Worm (Caenorhabditis elegans): ENCODE measurements around the gene Y43F8B.2.
A peak's percentile ranks its signal among the peaks of the same experiment; 100 is the strongest.

Gene Y43F8B.2

DNA sequence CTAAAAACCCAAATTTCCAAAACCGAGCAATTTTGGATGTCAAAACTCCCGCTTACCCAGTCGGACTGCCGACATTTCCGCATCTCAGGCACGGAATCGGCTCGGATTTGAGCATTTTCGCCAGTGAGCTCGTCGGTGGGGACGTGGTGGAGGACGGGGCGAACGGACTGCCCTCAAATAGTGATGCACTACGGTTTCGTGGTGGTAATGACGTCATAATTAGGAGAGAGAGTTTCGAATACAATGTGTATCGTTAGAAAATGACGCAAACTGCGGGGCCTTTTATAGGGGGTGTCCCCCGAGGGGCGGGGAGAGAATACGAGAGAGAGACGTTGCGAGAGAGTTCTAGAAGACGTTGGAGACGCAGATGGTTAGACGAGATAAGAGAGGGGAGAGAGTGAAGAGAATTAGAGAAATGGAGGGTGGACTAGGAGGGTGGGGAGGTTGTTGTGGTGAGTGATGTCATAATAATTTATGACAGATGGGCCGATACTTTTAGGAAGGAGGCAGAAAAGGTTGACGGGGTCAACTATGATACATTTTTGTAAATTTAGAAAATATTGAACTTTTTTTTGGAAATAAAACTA lies 10.3 kb downstream of the Y43F8B.2 start (continued):
- no peak for TF ChIP-seq zip-11 (GFP tag; IDR thresholded peaks at IDR 0.05)
- peak; percentile 53 for TF ChIP-seq zfp-2 (tag; optimal IDR thresholded peaks at IDR 0.05)
- TF ChIP-seq F49E8.2 (tag; optimal IDR thresholded peaks at IDR 0.05; ENCODE audit: borderline replicate concordance) = no peak
- TF ChIP-seq daf-12 (tag; optimal IDR thresholded peaks at IDR 0.05) = no peak
- 0 out of 2 replicates have a peak, but pooled peaks have one; percentile 30 for TF ChIP-seq dmd-8 (GFP tag; IDR thresholded peaks at IDR 0.05)

DNA sequence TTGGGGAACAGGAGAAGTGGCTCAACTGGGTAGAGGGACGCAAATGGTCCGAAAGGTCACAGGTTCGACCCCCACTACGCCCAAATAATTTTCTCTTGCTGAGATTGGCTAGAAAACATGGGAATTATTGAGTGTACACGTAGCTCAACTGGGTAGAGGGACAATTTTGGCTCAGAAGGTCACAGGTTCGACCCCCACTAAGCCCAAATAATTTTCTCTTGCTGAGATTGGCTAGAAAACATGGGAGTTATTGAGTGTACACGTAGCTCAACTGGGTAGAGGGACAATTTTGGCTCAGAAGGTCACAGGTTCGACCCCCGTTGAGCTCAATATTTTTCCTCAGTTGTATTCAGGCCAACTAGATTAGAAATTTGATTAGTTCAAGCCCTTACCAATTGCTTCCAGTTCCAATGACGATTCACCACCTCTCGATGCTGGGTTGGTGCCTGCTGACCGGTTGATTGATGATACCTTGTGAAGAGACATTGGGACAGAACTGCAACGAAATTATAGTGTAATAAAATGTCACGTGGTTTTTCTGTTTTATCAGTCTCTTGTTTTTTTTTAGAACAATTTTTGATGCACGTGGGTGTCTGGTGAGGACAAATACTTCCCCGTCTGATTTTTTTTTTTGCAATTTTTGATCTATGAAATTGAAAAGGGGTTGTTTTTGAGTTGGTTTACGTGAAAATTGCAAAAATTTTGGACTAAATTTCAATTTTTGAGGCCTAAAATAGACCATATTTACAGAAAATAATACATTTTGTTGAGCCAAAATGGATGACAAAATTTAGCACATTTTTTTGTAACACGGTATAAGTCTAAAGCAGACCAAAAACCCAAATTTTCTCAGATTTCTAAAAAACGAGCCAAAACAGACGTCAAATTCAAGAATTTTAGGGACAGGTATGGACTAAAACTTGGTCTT lies 11.3 kb downstream of the Y43F8B.2 start:
- TF ChIP-seq unc-39 (tag; optimal IDR thresholded peaks at IDR 0.05) (no peak), ceh-32 (tag; optimal IDR thresholded peaks at IDR 0.05; ENCODE audit: poor library complexity) (no peak), T26A8.4 (GFP tag; IDR thresholded peaks at IDR 0.05) (peak; percentile 77), nhr-102 (tag; optimal IDR thresholded peaks at IDR 0.05) (no peak), mes-2 (tag; optimal IDR thresholded peaks at IDR 0.05; ENCODE audit: poor library complexity, severe bottlenecking) (no peak), nhr-237 (tag; optimal IDR thresholded peaks at IDR 0.05) (no peak), zip-11 (GFP tag; IDR thresholded peaks at IDR 0.05) (no peak), mdl-1 (tag; optimal IDR thresholded peaks at IDR 0.05) (peak; percentile 46 to 76), aly-2 (tag; optimal IDR thresholded peaks at IDR 0.05) (no peak), egl-43 (GFP tag; IDR thresholded peaks at IDR 0.05) (peak; percentile 81), F49E8.2 (tag; optimal IDR thresholded peaks at IDR 0.05; ENCODE audit: borderline replicate concordance) (no peak), cey-2 (tag; optimal IDR thresholded peaks at IDR 0.05; ENCODE audit: borderline replicate concordance, insufficient read depth) (no peak), R02D3.7 (tag; optimal IDR thresholded peaks at IDR 0.05) (no peak), pqm-1 (tag; optimal IDR thresholded peaks at IDR 0.05) (no peak), ceh-28 (tag; optimal IDR thresholded peaks at IDR 0.05) (no peak), daf-19 (GFP tag; conservative IDR thresholded peaks at IDR 0.05) (no peak), gei-8 (GFP tag; optimal IDR thresholded peaks at IDR 0.05) (no peak), nhr-111 (GFP tag; optimal IDR thresholded peaks at IDR 0.05) (no peak), dve-1 (tag; optimal IDR thresholded peaks at IDR 0.05; ENCODE audit: insufficient read depth) (no peak), lir-3 (tag; optimal IDR thresholded peaks at IDR 0.05) (no peak), snpc-1.2 (GFP tag; IDR thresholded peaks at IDR 0.05) (no peak), madf-9 (GFP tag; conservative IDR thresholded peaks at IDR 0.05) (peak; percentile 55; the same call in 1 of the 2 replicates), snpc-4 (tag; optimal IDR thresholded peaks at IDR 0.05) (no peak), F37D6.2 (tag; optimal IDR thresholded peaks at IDR 0.05) (no peak), dmd-8 (GFP tag; IDR thresholded peaks at IDR 0.05) (no peak), tag-97 (GFP tag; IDR thresholded peaks at IDR 0.05) (no peak), unc-130 (GFP tag; optimal IDR thresholded peaks at IDR 0.05) (no peak), hlh-11 (tag; optimal IDR thresholded peaks at IDR 0.05) (peak; percentile 43), ceh-62 (tag; optimal IDR thresholded peaks at IDR 0.05) (no peak), jun-1 (tag; optimal IDR thresholded peaks at IDR 0.05) (no peak), arid-1 (GFP tag; conservative IDR thresholded peaks at IDR 0.05) (peak; percentile 35; the same call in 1 of the 2 replicates), ztf-11 (tag; optimal IDR thresholded peaks at IDR 0.05) (no peak), set-16 (GFP tag; IDR thresholded peaks at IDR 0.05) (no peak), dmd-9 (GFP tag; IDR thresholded peaks at IDR 0.05) (no peak), daf-12 (tag; optimal IDR thresholded peaks at IDR 0.05) (no peak), sdz-12 (GFP tag; optimal IDR thresholded peaks at IDR 0.05) (no peak), nhr-10 (tag; optimal IDR thresholded peaks at IDR 0.05) (no peak), ceh-44 (GFP tag; IDR thresholded peaks at IDR 0.05) (no peak), dpl-1 (GFP tag; optimal IDR thresholded peaks at IDR 0.05) (no peak), ceh-20 (GFP tag; IDR thresholded peaks at IDR 0.05) (peak; percentile 70), hlh-30 (tag; optimal IDR thresholded peaks at IDR 0.05; ENCODE audit: insufficient read depth) (peak; percentile 87), ZK337.2 (GFP tag; IDR thresholded peaks at IDR 0.05) (no peak), ces-1 (GFP tag; optimal IDR thresholded peaks at IDR 0.05) (no peak), saeg-2 (GFP tag; IDR thresholded peaks at IDR 0.05) (peak; percentile 41; the same call in 1 of the 2 replicates)
